Worm (Caenorhabditis elegans) whole organism, late embryonic: ENCODE measurements around the gene ndub-2.

Experiments
- ama-1 ChIP-seq: fragments of 150-350 bp; optimal IDR thresholded peaks from 2 replicates; lab custom pipeline; 2014
- ceh-31 ChIP-seq: sonication (generic microtip); optimal IDR thresholded peaks from 2 replicates; lab custom pipeline; 2016; ENCODE audit warnings: missing genetic modification characterization, missing compliant biosample characterization
- elt-2 ChIP-seq: sonication (generic microtip); optimal IDR thresholded peaks from 2 replicates; lab custom pipeline; 2016; ENCODE audit warnings: missing genetic modification reagents, missing genetic modification characterization, missing compliant biosample characterization
- nhr-11 ChIP-seq: fragments of 150-350 bp; optimal IDR thresholded peaks from 2 replicates; lab custom pipeline; 2014; ENCODE audit warnings: missing biosample characterization, missing genetic modification characterization
- pag-3 ChIP-seq: sonication (generic microtip); optimal IDR thresholded peaks from 2 replicates; lab custom pipeline; 2016; ENCODE audit warnings: missing compliant biosample characterization, missing genetic modification characterization, borderline replicate concordance
- rnt-1 ChIP-seq: sonication (generic microtip); optimal IDR thresholded peaks from 2 replicates; lab custom pipeline; 2016; ENCODE audit warnings: missing genetic modification characterization, missing compliant biosample characterization

- TF ChIP-seq ama-1 (lab: Kevin White, UChicago) (no peak), rnt-1 (no peak), elt-2 (tag; lab: Kevin White, UChicago) (no peak), nhr-11 (tag; lab: Kevin White, UChicago) (no peak), pag-3 (tag; lab: Kevin White, UChicago) (no peak), ceh-31 (tag; lab: Kevin White, UChicago) (no peak)
Observed at ce11 chrII:9019704-9020103, 23.5 kb downstream of the ndub-2 start, which contains the start of gene dep-1.
